Worm (Caenorhabditis elegans): ENCODE data around the gene inpp-5K.
A peak's percentile ranks its signal among the peaks of the same experiment; 100 is the strongest.

Gene inpp-5K

ce11 chrIII:8145971-8146370 lies 15.2 kb downstream of the inpp-5K start:
- TF ChIP-seq mdl-1 (tag; optimal IDR thresholded peaks at IDR 0.05) = no peak
- TF ChIP-seq ceh-82 (tag; optimal IDR thresholded peaks at IDR 0.05) = no peak
- peak; percentile 46 for TF ChIP-seq unc-55 (GFP tag; optimal IDR thresholded peaks at IDR 0.05)

ce11 chrIII:8144574-8145065 lies 16.5 kb downstream of the inpp-5K start, which contains the start of the genes C14B9.8 and mrpl-18:
C14B9.8 (minus strand) TSS chrIII:8144629.
mrpl-18 (plus strand) TSS chrIII:8145015.
- TF ChIP-seq peb-1 (tag; optimal IDR thresholded peaks at IDR 0.05) (no peak), snpc-4 (tag; optimal IDR thresholded peaks at IDR 0.05) (no peak), fos-1 (tag; optimal IDR thresholded peaks at IDR 0.05) (peak; percentile 14), ztf-11 (tag; optimal IDR thresholded peaks at IDR 0.05) (no peak), nhr-12 (tag; optimal IDR thresholded peaks at IDR 0.05) (no peak), sma-9 (GFP tag; optimal IDR thresholded peaks at IDR 0.05) (peak; percentile 72), sma-9 (tag; optimal IDR thresholded peaks at IDR 0.05) (no peak), crh-2 (tag; optimal IDR thresholded peaks at IDR 0.05) (peak; percentile 47), nhr-21 (tag; optimal IDR thresholded peaks at IDR 0.05) (peak; percentile 15), nhr-25 (tag; optimal IDR thresholded peaks at IDR 0.05) (no peak), nhr-77 (tag; optimal IDR thresholded peaks at IDR 0.05) (no peak), elt-1 (tag; optimal IDR thresholded peaks at IDR 0.05) (no peak), F13H6.1 (tag; optimal IDR thresholded peaks at IDR 0.05) (peak; percentile 54), nhr-23 (tag; optimal IDR thresholded peaks at IDR 0.05) (no peak), alr-1 (tag; optimal IDR thresholded peaks at IDR 0.05) (no peak), ceh-16 (tag; optimal IDR thresholded peaks at IDR 0.05) (no peak), ama-1 (optimal IDR thresholded peaks at IDR 0.05) (no peak), ceh-82 (tag; optimal IDR thresholded peaks at IDR 0.05) (no peak), mab-5 (tag; optimal IDR thresholded peaks at IDR 0.05) (no peak), mbf-1 (tag; optimal IDR thresholded peaks at IDR 0.05) (no peak), lin-13 (GFP tag; optimal IDR thresholded peaks at IDR 0.05) (peak; percentile 50), aly-2 (tag; optimal IDR thresholded peaks at IDR 0.05) (no peak), C34F6.9 (tag; optimal IDR thresholded peaks at IDR 0.05) (peak; percentile 69), lin-11 (tag; optimal IDR thresholded peaks at IDR 0.05) (no peak), ZK546.5 (tag; optimal IDR thresholded peaks at IDR 0.05) (no peak), lsy-2 (tag; optimal IDR thresholded peaks at IDR 0.05) (peak; percentile 61 to 87), nhr-10 (tag; optimal IDR thresholded peaks at IDR 0.05) (no peak), blmp-1 (tag; optimal IDR thresholded peaks at IDR 0.05; ENCODE audit: insufficient read depth) (no peak), nhr-11 (tag; optimal IDR thresholded peaks at IDR 0.05) (no peak), elt-3 (tag; optimal IDR thresholded peaks at IDR 0.05) (no peak), dmd-4 (tag; optimal IDR thresholded peaks at IDR 0.05) (no peak), sem-4 (tag; optimal IDR thresholded peaks at IDR 0.05) (no peak), gmeb-1 (tag; optimal IDR thresholded peaks at IDR 0.05) (peak; percentile 75), sma-3 (GFP tag; optimal IDR thresholded peaks at IDR 0.05) (peak; percentile 64), R02D3.7 (tag; optimal IDR thresholded peaks at IDR 0.05) (no peak), egl-27 (tag; optimal IDR thresholded peaks at IDR 0.05) (no peak), nhr-129 (tag; optimal IDR thresholded peaks at IDR 0.05) (no peak), ztf-4 (tag; optimal IDR thresholded peaks at IDR 0.05) (no peak), ztf-1 (GFP tag; conservative IDR thresholded peaks at IDR 0.05) (no peak), unc-55 (GFP tag; optimal IDR thresholded peaks at IDR 0.05) (peak; percentile 71), nhr-6 (tag; optimal IDR thresholded peaks at IDR 0.05) (no peak), zag-1 (tag; optimal IDR thresholded peaks at IDR 0.05) (no peak), Y55F3AM.14 (GFP tag; optimal IDR thresholded peaks at IDR 0.05) (no peak), nhr-237 (tag; optimal IDR thresholded peaks at IDR 0.05) (no peak), unc-62 (GFP tag; optimal IDR thresholded peaks at IDR 0.05) (no peak), lin-39 (tag; optimal IDR thresholded peaks at IDR 0.05) (no peak), mdl-1 (tag; optimal IDR thresholded peaks at IDR 0.05) (no peak), skn-1 (tag; optimal IDR thresholded peaks at IDR 0.05) (no peak), unc-39 (tag; optimal IDR thresholded peaks at IDR 0.05) (no peak)

Measured in whole organism, L2 larva.